Worm (Caenorhabditis elegans): ENCODE data around the gene bath-36.

bath-36 gene

DNA sequence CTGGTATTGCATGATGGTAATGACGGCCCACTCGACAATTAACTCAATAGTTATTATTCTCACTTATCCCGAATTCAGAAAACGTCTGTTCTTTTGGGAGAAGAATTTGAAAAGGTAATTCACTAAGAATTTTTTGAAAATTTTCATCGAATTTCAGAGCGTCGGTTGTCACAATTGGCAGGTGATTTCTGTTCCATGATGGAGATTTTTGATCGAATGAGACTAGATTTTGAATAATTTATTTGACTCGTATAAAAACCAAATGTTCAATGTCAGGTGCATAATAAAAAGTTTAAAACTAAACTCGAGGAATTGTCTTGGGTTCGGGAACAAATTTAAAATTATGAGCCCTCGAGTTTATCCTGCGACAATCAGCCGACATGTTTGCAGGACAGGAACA is 29.0 kb downstream of the bath-36 start, which contains the start of gene sri-25:
sri-25 (plus strand) TSS at position 301 of the 400 bp plus-strand sequence.
- TF ChIP-seq tra-4 (tag; optimal IDR thresholded peaks at IDR 0.05) (no peak), tbx-11 (GFP tag; IDR thresholded peaks at IDR 0.05) (no peak), ceh-36 (tag; optimal IDR thresholded peaks at IDR 0.05) (no peak), ama-1 (optimal IDR thresholded peaks at IDR 0.05) (no peak), hmg-4 (GFP tag; optimal IDR thresholded peaks at IDR 0.05) (no peak), scrt-1 (GFP tag; IDR thresholded peaks at IDR 0.05) (no peak), F13C5.2 (tag; optimal IDR thresholded peaks at IDR 0.05) (no peak)

DNA sequence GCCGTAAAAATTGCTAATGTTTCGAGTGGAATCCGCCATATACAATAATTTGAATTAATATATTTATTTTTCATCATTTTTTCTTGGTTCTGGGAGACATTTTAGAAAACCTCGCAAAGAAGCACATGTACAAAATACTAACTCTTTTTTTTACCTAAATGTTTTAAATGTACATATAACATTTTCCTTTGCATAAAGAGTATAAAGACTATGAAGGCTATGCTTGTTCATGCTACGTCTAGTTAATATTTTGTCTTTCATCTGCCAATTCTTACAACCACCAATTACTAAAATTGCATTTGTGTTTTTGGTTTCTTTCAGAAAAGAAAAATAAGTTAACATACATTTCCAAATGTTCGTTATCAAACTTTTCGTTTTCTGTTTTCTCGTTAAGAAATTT is 33.6 kb downstream of the bath-36 start, which contains the start of gene irld-25:
irld-25 (plus strand) TSS at position 301 of the 400 bp plus-strand sequence.
- TF ChIP-seq aly-1 (tag; optimal IDR thresholded peaks at IDR 0.05) (no peak), scrt-1 (GFP tag; IDR thresholded peaks at IDR 0.05) (no peak), ceh-13 (GFP tag; optimal IDR thresholded peaks at IDR 0.05) (no peak), tra-4 (tag; optimal IDR thresholded peaks at IDR 0.05) (no peak), ets-7 (tag; optimal IDR thresholded peaks at IDR 0.05) (no peak)

DNA sequence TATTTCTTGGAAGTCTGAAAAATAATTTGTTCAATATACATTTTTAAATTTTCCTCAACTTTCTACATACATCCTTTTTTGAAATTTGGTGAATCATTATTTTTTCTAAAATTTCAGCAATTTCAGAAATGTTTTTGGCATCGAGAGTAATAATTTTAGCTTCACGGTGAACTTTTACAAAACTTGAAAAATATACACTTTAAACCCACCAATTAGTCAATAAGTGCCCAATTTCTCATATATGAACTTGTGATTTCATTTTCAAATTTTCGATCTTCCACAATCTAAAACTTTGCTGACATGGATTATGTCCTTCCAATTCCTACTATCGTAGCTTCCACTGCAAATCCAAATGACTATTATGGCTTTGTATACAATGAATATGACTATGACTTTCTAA is 36.0 kb downstream of the bath-36 start, which contains the start of gene srw-24:
srw-24 (plus strand) TSS at position 301 of the 400 bp plus-strand sequence.
- TF ChIP-seq sea-1 (GFP tag; conservative IDR thresholded peaks at IDR 0.05) (no peak), flt-1 (GFP tag; IDR thresholded peaks at IDR 0.05) (no peak), tbx-37 (GFP tag; conservative IDR thresholded peaks at IDR 0.05) (no peak), tra-4 (tag; optimal IDR thresholded peaks at IDR 0.05) (no peak), F13C5.2 (tag; optimal IDR thresholded peaks at IDR 0.05) (no peak), hmg-4 (GFP tag; optimal IDR thresholded peaks at IDR 0.05) (no peak)

DNA sequence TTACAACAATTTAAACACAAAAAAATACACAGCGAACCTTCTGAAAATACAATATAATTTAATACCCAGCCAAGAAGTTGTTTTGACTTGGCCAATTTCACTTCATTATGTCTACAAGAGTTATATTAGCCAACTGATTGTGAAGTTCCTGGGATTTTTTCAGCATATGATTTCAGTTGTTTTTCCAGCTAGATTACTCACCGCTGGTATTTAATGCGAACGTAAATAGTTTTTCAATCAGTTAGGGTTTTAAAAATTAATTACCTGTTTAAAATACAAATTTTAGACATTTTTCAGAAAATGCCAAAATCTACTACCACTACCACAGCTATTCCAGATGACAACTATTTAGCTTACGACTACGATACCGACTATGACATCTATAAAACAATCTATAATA is 38.0 kb downstream of the bath-36 start, which contains the start of gene srw-14:
srw-14 (plus strand) TSS at position 301 of the 400 bp plus-strand sequence.
- TF ChIP-seq ama-1 (optimal IDR thresholded peaks at IDR 0.05) (no peak), ceh-36 (tag; optimal IDR thresholded peaks at IDR 0.05) (no peak), flt-1 (GFP tag; IDR thresholded peaks at IDR 0.05) (no peak), tbx-11 (GFP tag; IDR thresholded peaks at IDR 0.05) (no peak), pes-1 (GFP tag; IDR thresholded peaks at IDR 0.05) (no peak), hmg-4 (GFP tag; optimal IDR thresholded peaks at IDR 0.05) (no peak), scrt-1 (GFP tag; IDR thresholded peaks at IDR 0.05) (no peak), sea-1 (GFP tag; conservative IDR thresholded peaks at IDR 0.05) (no peak), tra-4 (tag; optimal IDR thresholded peaks at IDR 0.05) (no peak), ets-7 (tag; optimal IDR thresholded peaks at IDR 0.05) (no peak), tbx-37 (GFP tag; conservative IDR thresholded peaks at IDR 0.05) (no peak), B0310.2 (tag; optimal IDR thresholded peaks at IDR 0.05) (no peak), hmbx-1 (tag; optimal IDR thresholded peaks at IDR 0.05) (no peak), hnd-1 (tag; optimal IDR thresholded peaks at IDR 0.05) (no peak), ceh-13 (GFP tag; optimal IDR thresholded peaks at IDR 0.05) (no peak)

DNA sequence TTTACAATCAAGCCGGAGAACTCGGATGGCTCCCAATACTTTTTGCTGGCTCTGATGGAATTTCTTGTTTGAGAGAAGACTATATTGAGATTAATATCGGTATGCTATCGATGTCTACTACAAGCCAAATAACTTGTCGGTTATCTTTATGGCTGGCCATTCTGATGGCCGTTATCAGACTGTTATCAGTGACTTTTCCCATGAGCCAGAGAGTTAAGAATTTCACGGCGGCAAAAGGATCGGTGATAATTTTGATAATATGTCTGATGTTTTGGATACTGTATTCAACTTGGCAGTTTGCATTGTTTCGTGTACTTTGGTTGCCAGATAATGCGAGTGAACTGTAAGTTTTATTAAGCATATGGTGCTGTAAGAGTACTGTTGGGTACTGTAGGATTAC is 38.5 kb downstream of the bath-36 start:
- no peak for TF ChIP-seq ceh-13 (GFP tag; optimal IDR thresholded peaks at IDR 0.05)
- no peak for TF ChIP-seq ceh-36 (tag; optimal IDR thresholded peaks at IDR 0.05)
- no peak for TF ChIP-seq aly-1 (tag; optimal IDR thresholded peaks at IDR 0.05)
- no peak for TF ChIP-seq tbx-37 (GFP tag; conservative IDR thresholded peaks at IDR 0.05)
- TF ChIP-seq ama-1 (optimal IDR thresholded peaks at IDR 0.05): no peak
- no peak for TF ChIP-seq scrt-1 (GFP tag; IDR thresholded peaks at IDR 0.05)
- TF ChIP-seq hmbx-1 (tag; optimal IDR thresholded peaks at IDR 0.05): no peak
- no peak for TF ChIP-seq flt-1 (GFP tag; IDR thresholded peaks at IDR 0.05)
- no peak for TF ChIP-seq tbx-11 (GFP tag; IDR thresholded peaks at IDR 0.05)

DNA sequence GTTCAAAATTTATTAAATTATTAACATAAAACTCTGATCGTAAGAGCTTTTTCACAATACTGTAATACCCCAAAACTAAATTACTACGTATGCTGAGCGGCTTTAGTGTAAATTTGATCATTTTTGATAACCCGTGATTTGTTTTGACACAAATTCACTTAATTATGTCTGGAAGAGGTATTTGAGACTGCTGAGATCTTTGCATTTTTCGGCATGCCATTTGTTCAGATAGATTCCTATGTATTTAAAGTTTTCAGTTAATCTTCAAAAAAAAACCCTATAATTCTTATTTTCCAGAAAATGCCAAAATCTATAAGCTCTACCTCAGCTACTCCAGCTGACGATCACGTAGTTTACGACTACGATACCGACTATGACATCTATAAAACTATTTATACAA is 42.6 kb downstream of the bath-36 start, which contains the start of gene srw-15:
srw-15 (plus strand) TSS at position 301 of the 400 bp plus-strand sequence.
- TF ChIP-seq F13C5.2 (tag; optimal IDR thresholded peaks at IDR 0.05) (no peak), flt-1 (GFP tag; IDR thresholded peaks at IDR 0.05) (no peak), ceh-13 (GFP tag; optimal IDR thresholded peaks at IDR 0.05) (no peak), B0310.2 (tag; optimal IDR thresholded peaks at IDR 0.05) (no peak), ets-7 (tag; optimal IDR thresholded peaks at IDR 0.05) (no peak), aly-1 (tag; optimal IDR thresholded peaks at IDR 0.05) (no peak), ama-1 (optimal IDR thresholded peaks at IDR 0.05) (no peak), sea-1 (GFP tag; conservative IDR thresholded peaks at IDR 0.05) (no peak), tra-4 (tag; optimal IDR thresholded peaks at IDR 0.05) (no peak), scrt-1 (GFP tag; IDR thresholded peaks at IDR 0.05) (no peak), tbx-37 (GFP tag; conservative IDR thresholded peaks at IDR 0.05) (no peak), ceh-36 (tag; optimal IDR thresholded peaks at IDR 0.05) (no peak), hmbx-1 (tag; optimal IDR thresholded peaks at IDR 0.05) (no peak), tbx-11 (GFP tag; IDR thresholded peaks at IDR 0.05) (no peak), hmg-4 (GFP tag; optimal IDR thresholded peaks at IDR 0.05) (no peak), hnd-1 (tag; optimal IDR thresholded peaks at IDR 0.05) (no peak), pes-1 (GFP tag; IDR thresholded peaks at IDR 0.05) (no peak)

DNA sequence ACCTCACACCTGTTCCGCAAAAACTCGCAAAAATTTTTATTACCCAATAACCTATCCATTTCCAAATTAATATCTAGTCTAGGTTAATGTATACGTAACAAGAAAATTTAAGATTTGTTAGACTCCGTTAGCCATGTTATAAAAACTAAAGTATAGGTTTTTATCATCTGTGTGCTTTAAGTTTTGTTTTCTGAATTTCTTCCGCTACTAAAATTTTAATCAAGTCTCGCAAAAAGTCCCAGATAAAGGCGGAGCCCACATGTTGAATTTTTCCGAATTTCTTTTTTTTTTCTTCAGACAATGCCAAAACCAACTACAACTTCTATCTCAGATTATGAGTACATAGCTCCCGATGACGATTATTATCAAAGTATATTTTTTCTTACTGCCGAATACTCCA is 44.5 kb downstream of the bath-36 start, which contains the start of gene srw-13:
srw-13 (plus strand) TSS at position 301 of the 400 bp plus-strand sequence.
- TF ChIP-seq pes-1 (GFP tag; IDR thresholded peaks at IDR 0.05) (no peak), tra-4 (tag; optimal IDR thresholded peaks at IDR 0.05) (no peak), ceh-13 (GFP tag; optimal IDR thresholded peaks at IDR 0.05) (no peak), hmbx-1 (tag; optimal IDR thresholded peaks at IDR 0.05) (no peak), F13C5.2 (tag; optimal IDR thresholded peaks at IDR 0.05) (no peak), tbx-11 (GFP tag; IDR thresholded peaks at IDR 0.05) (no peak), flt-1 (GFP tag; IDR thresholded peaks at IDR 0.05) (no peak), scrt-1 (GFP tag; IDR thresholded peaks at IDR 0.05) (no peak), B0310.2 (tag; optimal IDR thresholded peaks at IDR 0.05) (no peak), tbx-37 (GFP tag; conservative IDR thresholded peaks at IDR 0.05) (no peak), aly-1 (tag; optimal IDR thresholded peaks at IDR 0.05) (no peak)

DNA sequence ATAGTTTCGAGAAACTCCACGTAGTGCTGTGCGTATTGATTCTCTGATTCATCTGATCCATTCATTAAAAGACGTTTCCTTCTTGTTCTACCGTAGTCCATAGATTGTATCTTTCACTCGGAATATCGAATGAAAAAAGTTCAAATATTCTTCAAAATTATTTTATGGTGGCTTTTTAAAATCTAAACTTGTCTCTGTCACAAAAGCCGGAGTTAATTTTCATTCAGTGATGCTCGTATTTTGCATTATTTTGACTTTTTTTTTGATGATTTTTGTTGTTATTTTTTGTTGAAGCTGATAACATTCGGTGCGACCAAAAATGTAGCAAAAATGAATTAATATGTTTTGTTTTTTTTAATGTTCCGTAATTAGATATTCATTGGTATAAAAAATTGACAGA is 48.0 kb downstream of the bath-36 start, which contains the start of gene nhr-164:
nhr-164 (minus strand) TSS at position 101 of the 400 bp plus-strand sequence.
- TF ChIP-seq ama-1 (optimal IDR thresholded peaks at IDR 0.05) (no peak), aly-1 (tag; optimal IDR thresholded peaks at IDR 0.05) (no peak), B0310.2 (tag; optimal IDR thresholded peaks at IDR 0.05) (no peak), ets-7 (tag; optimal IDR thresholded peaks at IDR 0.05) (no peak), tbx-11 (GFP tag; IDR thresholded peaks at IDR 0.05) (no peak), flt-1 (GFP tag; IDR thresholded peaks at IDR 0.05) (no peak), ceh-13 (GFP tag; optimal IDR thresholded peaks at IDR 0.05) (no peak), pes-1 (GFP tag; IDR thresholded peaks at IDR 0.05) (no peak), hmbx-1 (tag; optimal IDR thresholded peaks at IDR 0.05) (no peak), hmg-4 (GFP tag; optimal IDR thresholded peaks at IDR 0.05) (no peak), tra-4 (tag; optimal IDR thresholded peaks at IDR 0.05) (no peak), sea-1 (GFP tag; conservative IDR thresholded peaks at IDR 0.05) (no peak), ceh-36 (tag; optimal IDR thresholded peaks at IDR 0.05) (no peak), tbx-37 (GFP tag; conservative IDR thresholded peaks at IDR 0.05) (no peak)
